Worm (Caenorhabditis elegans) whole organism, L3 larva: ENCODE data around the gene T01B6.1.

Experiments
- aly-2 ChIP-seq: fragments of 150-350 bp; optimal IDR thresholded peaks from 2 replicates; lab custom pipeline; 2014; ENCODE audit warnings: missing biosample characterization, missing genetic modification characterization
- ceh-82 ChIP-seq: fragments of 150-350 bp; optimal IDR thresholded peaks from 2 replicates; lab custom pipeline; 2014; ENCODE audit warnings: missing biosample characterization, missing genetic modification characterization
- egl-27 ChIP-seq: sonication (generic microtip); optimal IDR thresholded peaks from 4 replicates; lab custom pipeline; 2017; ENCODE audit warnings: missing biosample characterization, missing genetic modification reagents, missing genetic modification characterization
- elt-3 ChIP-seq, 3 experiments: fragments of 150-350 bp in 1 of 3; sonication (generic microtip) in 2 of 3; optimal IDR thresholded peaks; 2 replicates in 2 of 3; 4 replicates in 1 of 3; lab custom pipeline; 2014 to 2017; ENCODE audit warnings: missing biosample characterization in 3 of 3, missing genetic modification characterization in 3 of 3
- nfya-1 ChIP-seq: sonication (generic microtip); optimal IDR thresholded peaks from 2 replicates; lab custom pipeline; 2017; ENCODE audit warnings: missing genetic modification characterization, mild to moderate bottlenecking, missing compliant biosample characterization, antibody characterized with exemption, moderate library complexity; ENCODE audit not compliant: insufficient read depth
- nhr-237 ChIP-seq: fragments of 150-350 bp; optimal IDR thresholded peaks from 2 replicates; lab custom pipeline; 2014; ENCODE audit warnings: missing biosample characterization, missing genetic modification characterization
- nhr-28 ChIP-seq: fragments of 150-350 bp; optimal IDR thresholded peaks from 2 replicates; lab custom pipeline; 2014; ENCODE audit warnings: missing biosample characterization, missing genetic modification characterization
- pqm-1 ChIP-seq: fragments of 150-350 bp; optimal IDR thresholded peaks from 2 replicates; lab custom pipeline; 2017; ENCODE audit warnings: missing biosample characterization, missing genetic modification characterization, inconsistent platforms
- skn-1 ChIP-seq: fragments of 150-350 bp; optimal IDR thresholded peaks from 2 replicates; lab custom pipeline; 2014; ENCODE audit warnings: missing biosample characterization, missing genetic modification characterization
- unc-39 ChIP-seq: sonication (generic microtip); optimal IDR thresholded peaks from 4 replicates; lab custom pipeline; 2017; ENCODE audit warnings: missing biosample characterization, missing genetic modification characterization
- unc-62 ChIP-seq: fragments of 150-350 bp; sonication (generic microtip); optimal IDR thresholded peaks from 4 replicates; lab custom pipeline; 2014; ENCODE audit warnings: missing biosample characterization, missing genetic modification reagents, missing genetic modification characterization

- TF ChIP-seq pqm-1 (tag; lab: Kevin White, UChicago) (no peak), egl-27 (tag; lab: Kevin White, UChicago) (no peak), unc-39 (tag; lab: Kevin White, UChicago) (no peak), elt-3 (tag; optimal IDR thresholded peaks at IDR 0.05; lab: Kevin White, UChicago) (no peak), aly-2 (tag; lab: Kevin White, UChicago) (no peak), nhr-28 (tag; lab: Kevin White, UChicago) (no peak), nhr-237 (tag; lab: Kevin White, UChicago) (no peak), unc-62 (GFP tag; lab: Kevin White, UChicago) (no peak), nfya-1 (tag; lab: Kevin White, UChicago) (no peak), skn-1 (tag; lab: Kevin White, UChicago) (no peak), ceh-82 (tag; lab: Kevin White, UChicago) (no peak)
Measured at ce11 chrX:2302782-2303181, 32.7 kb upstream of the T01B6.1 start, which contains the start of gene hum-6.
